Worm (Caenorhabditis elegans) whole organism, late embryonic: ENCODE measurements around the gene F21C10.18.

Source experiments
- C08G9.2 ChIP-seq: sonication (generic microtip); optimal IDR thresholded peaks from 2 replicates; lab custom pipeline; 2016; ENCODE audit warnings: mild to moderate bottlenecking, missing genetic modification characterization, moderate library complexity, missing compliant biosample characterization
- ceh-14 ChIP-seq: sonication (generic microtip); optimal IDR thresholded peaks from 2 replicates; lab custom pipeline; 2016; ENCODE audit warnings: missing genotype, missing genetic modification characterization, missing compliant biosample characterization
- elt-2 ChIP-seq: sonication (generic microtip); optimal IDR thresholded peaks from 2 replicates; lab custom pipeline; 2016; ENCODE audit warnings: missing genetic modification reagents, missing genetic modification characterization, missing compliant biosample characterization
- pag-3 ChIP-seq: sonication (generic microtip); optimal IDR thresholded peaks from 2 replicates; lab custom pipeline; 2016; ENCODE audit warnings: missing compliant biosample characterization, missing genetic modification characterization, borderline replicate concordance
- unc-42 ChIP-seq: sonication (generic microtip); optimal IDR thresholded peaks from 2 replicates; lab custom pipeline; 2016; ENCODE audit warnings: missing genotype, missing genetic modification characterization, missing compliant biosample characterization

DNA sequence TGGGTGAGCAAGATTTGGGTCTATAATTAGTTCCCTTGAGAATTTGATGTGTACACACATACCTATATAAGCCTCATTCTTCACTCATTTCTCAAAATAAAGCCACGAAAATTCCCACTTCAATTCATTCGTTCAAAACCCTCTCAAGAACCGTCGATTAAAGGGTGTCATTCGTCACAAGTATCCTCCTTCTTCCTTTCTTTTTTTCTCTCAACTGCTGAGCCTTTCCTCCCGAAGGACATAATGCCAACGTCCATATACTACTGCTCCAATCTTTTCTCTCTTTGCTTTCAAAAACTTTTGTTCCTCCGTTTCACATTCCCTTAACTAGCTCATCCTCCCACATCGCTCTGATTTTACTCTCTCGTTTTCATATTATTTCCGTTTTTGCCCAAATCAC lies 16.1 kb upstream of the F21C10.18 start, which contains the start of gene T27E4.1:
- no peak for TF ChIP-seq C08G9.2 (tag; lab: Kevin White, UChicago)
- no peak for TF ChIP-seq unc-42 (tag; lab: Kevin White, UChicago)
- no peak for TF ChIP-seq ceh-14
- TF ChIP-seq elt-2 (tag; lab: Kevin White, UChicago) = no peak
- TF ChIP-seq pag-3 (tag; lab: Kevin White, UChicago) = no peak
